Fruit fly (Drosophila melanogaster) whole organism, embryonic: ENCODE measurements around the gene CG31808.

Experiments used
- Atf6 ChIP-seq: fragments of 200-800 bp; sonication (Bioruptor generic); IDR thresholded peaks from 2 replicates; pipeline ENCODE4 v1.3.6; 2022; ENCODE audit warnings: missing biosample characterization, missing genetic modification characterization
- CG10209 ChIP-seq: fragments of 200-800 bp; sonication (Bioruptor generic); optimal IDR thresholded peaks from 3 replicates; lab custom pipeline; 2017; ENCODE audit warnings: missing biosample characterization, mild to moderate bottlenecking, missing genetic modification characterization, missing genetic modification reagents
- CG10979 ChIP-seq: fragments of 200-800 bp; sonication (Bioruptor generic); optimal IDR thresholded peaks from 2 replicates; lab custom pipeline; 2018; ENCODE audit warnings: missing biosample characterization, mild to moderate bottlenecking, missing genetic modification characterization, moderate library complexity
- CG11085 ChIP-seq: fragments of 200-800 bp; sonication (Bioruptor generic); IDR thresholded peaks from 2 replicates; pipeline ENCODE4 v1.3.6; 2022; ENCODE audit warnings: missing biosample characterization, missing genetic modification characterization
- CG11560 ChIP-seq: fragments of 200-800 bp; sonication (Bioruptor generic); IDR thresholded peaks from 3 replicates; pipeline ENCODE4 v1.3.6; 2022; ENCODE audit warnings: missing biosample characterization, missing genetic modification characterization
- CG11695 ChIP-seq: fragments of 200-800 bp; sonication (Bioruptor generic); IDR thresholded peaks from 3 replicates; pipeline ENCODE4 v1.3.6; 2022; ENCODE audit warnings: missing biosample characterization, missing genetic modification characterization
- CG11696 ChIP-seq: fragments of 200-800 bp; sonication (Bioruptor generic); IDR thresholded peaks from 2 replicates; pipeline ENCODE4 v1.3.6; 2022; ENCODE audit warnings: missing biosample characterization, missing genetic modification characterization
- CG12104 ChIP-seq: fragments of 200-800 bp; sonication (Bioruptor generic); optimal IDR thresholded peaks from 3 replicates; lab custom pipeline; 2016; ENCODE audit warnings: missing biosample characterization, missing genetic modification characterization
- CG2875 ChIP-seq: fragments of 200-800 bp; sonication (Bioruptor generic); optimal IDR thresholded peaks from 2 replicates; lab custom pipeline; 2017; ENCODE audit warnings: missing biosample characterization, mild to moderate bottlenecking, missing genetic modification characterization, missing genetic modification reagents
- CG34422 ChIP-seq: fragments of 200-800 bp; sonication (Bioruptor generic); IDR thresholded peaks from 3 replicates; pipeline ENCODE4 v1.3.6; 2022; ENCODE audit warnings: missing biosample characterization, missing genetic modification characterization
- CG3995 ChIP-seq: fragments of 200-800 bp; sonication (Bioruptor generic); optimal IDR thresholded peaks from 3 replicates; lab custom pipeline; 2016; ENCODE audit warnings: missing biosample characterization, missing genetic modification characterization
- CG42726 ChIP-seq: fragments of 200-800 bp; sonication (Bioruptor generic); IDR thresholded peaks from 2 replicates; pipeline ENCODE4 v1.3.6; 2022; ENCODE audit warnings: missing biosample characterization, missing genetic modification characterization; ENCODE audit not compliant: partially characterized antibody
- CG4424 ChIP-seq: fragments of 200-800 bp; sonication (Bioruptor generic); optimal IDR thresholded peaks from 3 replicates; lab custom pipeline; 2016; ENCODE audit warnings: missing biosample characterization, missing genetic modification characterization
- CG6765 ChIP-seq: fragments of 200-800 bp; sonication (Bioruptor generic); optimal IDR thresholded peaks from 3 replicates; lab custom pipeline; 2017; ENCODE audit warnings: missing biosample characterization, mild to moderate bottlenecking, missing genetic modification characterization
- CG7839 ChIP-seq: fragments of 200-800 bp; sonication (Bioruptor generic); optimal IDR thresholded peaks from 3 replicates; lab custom pipeline; 2018; ENCODE audit warnings: missing biosample characterization, mild to moderate bottlenecking, missing genetic modification characterization, moderate library complexity
- D19B ChIP-seq: fragments of 200-800 bp; sonication (Bioruptor generic); optimal IDR thresholded peaks from 2 replicates; lab custom pipeline; 2017; ENCODE audit warnings: missing biosample characterization, mild to moderate bottlenecking, missing genetic modification characterization
- Dad ChIP-seq: fragments of 200-800 bp; sonication (Bioruptor generic); optimal IDR thresholded peaks from 3 replicates; lab custom pipeline; 2016; ENCODE audit warnings: missing biosample characterization, missing genetic modification characterization
- Dref ChIP-seq: fragments of 200-800 bp; sonication (Bioruptor generic); IDR thresholded peaks from 2 replicates; pipeline ENCODE4 v1.3.6; 2022; ENCODE audit warnings: missing biosample characterization, missing genetic modification characterization
- E2f1 ChIP-seq: fragments of 200-800 bp; sonication (Bioruptor generic); IDR thresholded peaks from 2 replicates; pipeline ENCODE4 v1.3.6; 2022; ENCODE audit warnings: missing biosample characterization, missing genetic modification characterization
- E2f2 ChIP-seq: fragments of 200-800 bp; sonication (Bioruptor generic); IDR thresholded peaks from 2 replicates; pipeline ENCODE4 v1.3.6; 2022; ENCODE audit warnings: missing biosample characterization, missing genetic modification characterization
- Hr3 ChIP-seq: fragments of 200-800 bp; sonication (Bioruptor generic); optimal IDR thresholded peaks from 3 replicates; lab custom pipeline; 2016; ENCODE audit warnings: missing biosample characterization, missing genetic modification characterization
- Mrtf ChIP-seq: fragments of 200-800 bp; sonication (Bioruptor generic); IDR thresholded peaks from 3 replicates; pipeline ENCODE4 v1.3.6; 2022; ENCODE audit warnings: missing biosample characterization, missing genetic modification characterization
- Rfx ChIP-seq: fragments of 200-800 bp; sonication (Bioruptor generic); IDR thresholded peaks from 2 replicates; pipeline ENCODE4 v1.3.6; 2022; ENCODE audit warnings: missing biosample characterization, missing genetic modification characterization
- Side ChIP-seq: fragments of 200-800 bp; sonication (Bioruptor generic); optimal IDR thresholded peaks from 2 replicates; lab custom pipeline; 2016; ENCODE audit warnings: missing biosample characterization, missing genetic modification characterization
- Sox102F ChIP-seq: fragments of 200-800 bp; sonication (Bioruptor generic); optimal IDR thresholded peaks from 2 replicates; lab custom pipeline; 2018; ENCODE audit warnings: missing biosample characterization, mild to moderate bottlenecking, missing genetic modification characterization, moderate library complexity
- Sry-β ChIP-seq: fragments of 200-800 bp; sonication (Bioruptor generic); optimal IDR thresholded peaks from 2 replicates; lab custom pipeline; 2018; ENCODE audit warnings: missing biosample characterization, mild to moderate bottlenecking, missing genetic modification characterization, moderate library complexity
- ase ChIP-seq: fragments of 200-800 bp; sonication (Bioruptor generic); IDR thresholded peaks from 3 replicates; pipeline ENCODE4 v1.3.6; 2022; ENCODE audit warnings: missing biosample characterization, missing genetic modification characterization
- crc ChIP-seq: fragments of 200-800 bp; sonication (Bioruptor generic); optimal IDR thresholded peaks from 2 replicates; lab custom pipeline; 2016; ENCODE audit warnings: missing biosample characterization, missing genetic modification characterization
- dan ChIP-seq: fragments of 200-800 bp; sonication (Bioruptor generic); IDR thresholded peaks from 2 replicates; pipeline ENCODE4 v1.3.6; 2022; ENCODE audit warnings: missing biosample characterization, missing genetic modification characterization
- danr ChIP-seq: fragments of 200-800 bp; sonication (Bioruptor generic); IDR thresholded peaks from 2 replicates; pipeline ENCODE4 v1.3.6; 2022; ENCODE audit warnings: missing biosample characterization, missing genetic modification characterization
- dm ChIP-seq: fragments of 200-800 bp; sonication (Bioruptor generic); optimal IDR thresholded peaks from 3 replicates; lab custom pipeline; 2016; ENCODE audit warnings: missing biosample characterization, missing genetic modification characterization
- dmrt11E ChIP-seq: fragments of 200-800 bp; sonication (Bioruptor generic); optimal IDR thresholded peaks from 3 replicates; lab custom pipeline; 2018; ENCODE audit warnings: missing biosample characterization, mild to moderate bottlenecking, missing genetic modification characterization, moderate library complexity
- ewg ChIP-seq: fragments of 200-800 bp; sonication (Bioruptor generic); optimal IDR thresholded peaks from 3 replicates; lab custom pipeline; 2017; ENCODE audit warnings: mild to moderate bottlenecking, missing biosample characterization, missing genetic modification reagents, missing genetic modification characterization
- gsb-n ChIP-seq: fragments of 200-800 bp; sonication (Bioruptor generic); optimal IDR thresholded peaks from 3 replicates; lab custom pipeline; 2018; ENCODE audit warnings: missing biosample characterization, mild to moderate bottlenecking, missing genetic modification characterization
- lola ChIP-seq, 3 experiments: fragments of >200 bp in 2 of 3; fragments of 200-800 bp in 1 of 3; sonication (Bioruptor generic) in 1 of 3; optimal IDR thresholded peaks; 2 replicates each; lab custom pipeline; 2017 to 2019; ENCODE audit warnings: missing biosample characterization in 3 of 3, missing genetic modification characterization in 3 of 3, mild to moderate bottlenecking in 1 of 3, moderate library complexity in 1 of 3
- maf-S ChIP-seq: fragments of 200-800 bp; sonication (Bioruptor generic); optimal IDR thresholded peaks from 2 replicates; lab custom pipeline; 2016; ENCODE audit warnings: missing biosample characterization, missing genetic modification characterization
- nau ChIP-seq: fragments of 200-800 bp; sonication (Bioruptor generic); optimal IDR thresholded peaks from 3 replicates; lab custom pipeline; 2017; ENCODE audit warnings: missing biosample characterization, mild to moderate bottlenecking, missing genetic modification characterization, missing genetic modification reagents
- otp ChIP-seq: fragments of 200-800 bp; sonication (Bioruptor generic); IDR thresholded peaks from 3 replicates; pipeline ENCODE4, ENCODE4 v1.3.6; 2022; ENCODE audit warnings: missing biosample characterization, missing genetic modification characterization
- peb ChIP-seq: fragments of 200-800 bp; sonication (Bioruptor generic); IDR thresholded peaks from 2 replicates; pipeline ENCODE4 v1.3.6; 2022; ENCODE audit warnings: missing biosample characterization, missing genetic modification characterization
- prd ChIP-seq, 3 experiments: fragments of >200 bp in 2 of 3; fragments of 200-800 bp in 1 of 3; sonication (Bioruptor generic) in 1 of 3; optimal IDR thresholded peaks in 2 of 3; IDR thresholded peaks in 1 of 3; 2 replicates in 2 of 3; 3 replicates in 1 of 3; pipeline versions ENCODE4 v1.3.6 to Lab custom; 2017 to 2022; ENCODE audit warnings: missing biosample characterization in 1 of 3, missing genetic modification characterization in 1 of 3
- ro ChIP-seq: fragments of 200-800 bp; sonication (Bioruptor generic); IDR thresholded peaks from 2 replicates; pipeline ENCODE4 v1.3.6; 2022; ENCODE audit warnings: missing biosample characterization, missing genetic modification characterization
- seq ChIP-seq: fragments of 200-800 bp; sonication (Bioruptor generic); IDR thresholded peaks from 2 replicates; pipeline ENCODE4 v1.3.6; 2022; ENCODE audit warnings: missing biosample characterization, missing genetic modification characterization
- shn ChIP-seq: fragments of 200-800 bp; sonication (Bioruptor generic); optimal IDR thresholded peaks from 3 replicates; lab custom pipeline; 2016; ENCODE audit warnings: missing biosample characterization, missing genetic modification characterization
- sim ChIP-seq: fragments of 200-800 bp; sonication (Bioruptor generic); IDR thresholded peaks from 2 replicates; pipeline ENCODE4 v1.3.6; 2022; ENCODE audit warnings: missing biosample characterization, missing genetic modification characterization
- slbo ChIP-seq: fragments of 200-800 bp; sonication (Bioruptor generic); IDR thresholded peaks from 2 replicates; pipeline ENCODE4 v1.3.6; 2022; ENCODE audit warnings: missing biosample characterization, missing genetic modification characterization
- slou ChIP-seq: fragments of 200-800 bp; sonication (Bioruptor generic); optimal IDR thresholded peaks from 3 replicates; lab custom pipeline; 2016; ENCODE audit warnings: missing biosample characterization, missing genetic modification characterization
- slp2 ChIP-seq: fragments of 200-800 bp; sonication (Bioruptor generic); optimal IDR thresholded peaks from 2 replicates; lab custom pipeline; 2016; ENCODE audit warnings: missing biosample characterization, missing genetic modification characterization
- tio ChIP-seq: fragments of 200-800 bp; sonication (Bioruptor generic); optimal IDR thresholded peaks from 2 replicates; lab custom pipeline; 2017; ENCODE audit warnings: missing biosample characterization, missing genetic modification characterization, inconsistent platforms
- ttk ChIP-seq: fragments of 200-800 bp; sonication (Bioruptor generic); IDR thresholded peaks from 2 replicates; pipeline ENCODE4 v2.1.2; 2022; ENCODE audit warnings: missing biosample characterization, missing genetic modification characterization
- zf30C ChIP-seq: fragments of 200-800 bp; sonication (Bioruptor generic); optimal IDR thresholded peaks from 3 replicates; lab custom pipeline; 2018; ENCODE audit warnings: missing biosample characterization, mild to moderate bottlenecking, missing genetic modification characterization

The CG31808 gene

DNA sequence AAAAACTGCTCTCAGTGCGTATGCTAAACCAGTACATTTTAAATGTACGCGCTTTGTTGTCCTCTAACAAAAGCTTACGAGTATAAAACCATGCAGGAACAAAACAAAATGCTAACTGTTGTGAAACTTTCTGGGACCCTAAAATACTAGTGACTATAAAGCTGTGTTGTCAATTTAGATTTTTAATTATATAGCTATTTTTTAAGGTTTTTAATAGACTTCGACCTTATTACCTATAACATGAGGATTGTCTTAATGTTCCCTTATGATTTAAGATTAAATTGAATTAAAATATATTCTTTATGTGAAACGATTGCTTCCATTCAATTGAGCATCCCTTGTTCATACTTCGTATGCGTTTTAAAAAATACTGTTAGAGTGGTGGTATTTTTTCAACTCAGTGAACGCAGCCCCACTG is 59.3 kb downstream of the CG31808 start (continued):
- TF ChIP-seq slp2 (GFP tag; lab: Kevin White, UChicago): peak; percentile 10
- peak; percentile 35; the same call in 1 of the 2 replicates for TF ChIP-seq Dref (GFP tag; lab: Robert Waterston, UW)
- TF ChIP-seq dan (GFP tag; lab: Robert Waterston, UW): no peak
- TF ChIP-seq CG42726 (GFP tag; lab: Robert Waterston, UW): peak; percentile 78
- TF ChIP-seq Side (GFP tag; lab: Kevin White, UChicago): no peak
- TF ChIP-seq CG12104 (GFP tag; lab: Kevin White, UChicago): peak; percentile 7
- peak; percentile 61 for TF ChIP-seq dmrt11E
- peak; percentile 39 for TF ChIP-seq slou (GFP tag; lab: Kevin White, UChicago)
- peak in 1 of 3 experiments; percentile 73 for TF ChIP-seq lola (GFP tag; optimal IDR thresholded peaks at IDR 0.05; lab: Kevin White, UChicago)
- no peak for TF ChIP-seq CG2875
- peak; percentile 79 for TF ChIP-seq Hr3 (GFP tag; lab: Kevin White, UChicago)
- TF ChIP-seq Atf6 (GFP tag; lab: Robert Waterston, UW): peak; percentile 52; the same call in 1 of the 2 replicates
- peak; percentile 21 for TF ChIP-seq D19B (GFP tag; lab: Kevin White, UChicago)
- no peak for TF ChIP-seq crc (GFP tag; lab: Kevin White, UChicago)
- TF ChIP-seq danr: peak; percentile 27; the same call in 1 of the 2 replicates
- TF ChIP-seq peb (GFP tag; lab: Robert Waterston, UW): peak; percentile 58; the same call in 1 of the 2 replicates
- TF ChIP-seq E2f2: peak; percentile 95
- peak; percentile 51 for TF ChIP-seq CG10209 (GFP tag; lab: Kevin White, UChicago)
- peak; percentile 91 for TF ChIP-seq slbo (GFP tag; lab: Robert Waterston, UW)
- no peak for TF ChIP-seq nau
- 0 out of 2 replicates have a peak, but pooled peaks have one; percentile 29 for TF ChIP-seq seq
- TF ChIP-seq ro: no peak
- peak; percentile 53 for TF ChIP-seq shn
- peak; percentile 60 for TF ChIP-seq gsb-n
- peak; percentile 81 for TF ChIP-seq Sox102F (GFP tag; lab: Kevin White, UChicago)
- TF ChIP-seq otp (GFP tag; lab: Robert Waterston, UW): peak; percentile 65; the same call in 2 of the 3 replicates
- TF ChIP-seq Sry-β (GFP tag; lab: Kevin White, UChicago): peak; percentile 92
- TF ChIP-seq Dad (GFP tag; lab: Kevin White, UChicago): peak; percentile 29
- TF ChIP-seq zf30C (GFP tag; lab: Kevin White, UChicago): no peak
- TF ChIP-seq ttk: peak; percentile 74
- no peak for TF ChIP-seq tio (GFP tag; lab: Kevin White, UChicago)
- peak; percentile 55; the same call in 1 of the 3 replicates for TF ChIP-seq CG11560 (tag; lab: Robert Waterston, UW)
- TF ChIP-seq CG10979: peak; percentile 51
- TF ChIP-seq prd (optimal IDR thresholded peaks at IDR 0.05; lab: Kevin White, UChicago): no peak
- TF ChIP-seq prd (GFP tag; IDR thresholded peaks at IDR 0.05; lab: Robert Waterston, UW): peak; percentile 90
- no peak for TF ChIP-seq CG6765 (GFP tag; lab: Kevin White, UChicago)
- TF ChIP-seq ewg (GFP tag; lab: Kevin White, UChicago): peak; percentile 46
- TF ChIP-seq CG11696 (GFP tag; lab: Robert Waterston, UW): 0 out of 2 replicates have a peak, but pooled peaks have one; percentile 7
- TF ChIP-seq sim (GFP tag; lab: Robert Waterston, UW): no peak
- peak; percentile 9 for TF ChIP-seq dm (GFP tag; lab: Kevin White, UChicago)
- peak; percentile 74 for TF ChIP-seq CG7839 (tag; lab: Kevin White, UChicago)
- peak; percentile 78 for TF ChIP-seq CG11085
- peak; percentile 68; the same call in 2 of the 3 replicates for TF ChIP-seq CG34422 (GFP tag; lab: Robert Waterston, UW)
- TF ChIP-seq maf-S: peak; percentile 22
- 0 out of 3 replicates have a peak, but pooled peaks have one; percentile 44 for TF ChIP-seq Mrtf (GFP tag; lab: Robert Waterston, UW)
- TF ChIP-seq CG3995: peak; percentile 46
- TF ChIP-seq Rfx: peak; percentile 79; the same call in 1 of the 2 replicates
- TF ChIP-seq ase (GFP tag; lab: Robert Waterston, UW): peak; percentile 69; the same call in 2 of the 3 replicates
- peak; percentile 56; the same call in 1 of the 3 replicates for TF ChIP-seq CG11695 (GFP tag; lab: Robert Waterston, UW)
- peak; percentile 70 for TF ChIP-seq E2f1 (GFP tag; lab: Robert Waterston, UW)
- TF ChIP-seq CG4424 (GFP tag; lab: Kevin White, UChicago): peak; percentile 10
